Worm (Caenorhabditis elegans) whole organism, L3 larva: ENCODE measurements around the gene F21D5.5.

Experiments used
- R02D3.7 ChIP-seq: fragments of 150-350 bp; optimal IDR thresholded peaks from 2 replicates; lab custom pipeline; 2014; ENCODE audit warnings: missing biosample characterization, missing genetic modification characterization
- ama-1 ChIP-seq: fragments of 150-350 bp; optimal IDR thresholded peaks from 2 replicates; lab custom pipeline; 2018
- ceh-28 ChIP-seq: fragments of 150-350 bp; optimal IDR thresholded peaks from 2 replicates; lab custom pipeline; 2014; ENCODE audit warnings: missing biosample characterization, missing genetic modification reagents, missing genetic modification characterization
- egl-27 ChIP-seq: sonication (generic microtip); optimal IDR thresholded peaks from 4 replicates; lab custom pipeline; 2017; ENCODE audit warnings: missing biosample characterization, missing genetic modification reagents, missing genetic modification characterization
- egl-5 ChIP-seq: fragments of 150-350 bp; optimal IDR thresholded peaks from 2 replicates; lab custom pipeline; 2017; ENCODE audit warnings: missing biosample characterization, missing genetic modification reagents, missing genetic modification characterization, inconsistent platforms
- elt-1 ChIP-seq: fragments of 150-350 bp; optimal IDR thresholded peaks from 2 replicates; lab custom pipeline; 2014; ENCODE audit warnings: missing biosample characterization, missing genetic modification characterization
- eor-1 ChIP-seq, 2 experiments: fragments of 150-350 bp; optimal IDR thresholded peaks; 2 replicates each; lab custom pipeline; 2014 to 2018; ENCODE audit warnings: missing biosample characterization in 2 of 2, missing genetic modification characterization in 2 of 2
- fkh-10 ChIP-seq: sonication (generic microtip); optimal IDR thresholded peaks from 2 replicates; lab custom pipeline; 2017; ENCODE audit warnings: missing biosample characterization, missing genetic modification reagents, missing genetic modification characterization
- fos-1 ChIP-seq: fragments of 150-350 bp; optimal IDR thresholded peaks from 2 replicates; lab custom pipeline; 2014; ENCODE audit warnings: missing biosample characterization, missing genetic modification characterization
- hmg-11 ChIP-seq: sonication (generic microtip); optimal IDR thresholded peaks from 2 replicates; lab custom pipeline; 2016; ENCODE audit warnings: missing genetic modification characterization, missing compliant biosample characterization
- lin-15B ChIP-seq: fragments of 150-350 bp; optimal IDR thresholded peaks from 2 replicates; lab custom pipeline; 2014; ENCODE audit warnings: missing biosample characterization, missing genetic modification characterization
- lin-39 ChIP-seq: fragments of 150-350 bp; optimal IDR thresholded peaks from 2 replicates; lab custom pipeline; 2018; ENCODE audit warnings: missing biosample characterization, missing genetic modification reagents, missing genetic modification characterization
- lsy-12 ChIP-seq: sonication (generic microtip); optimal IDR thresholded peaks from 2 replicates; lab custom pipeline; 2016; ENCODE audit warnings: mild to moderate bottlenecking, missing genetic modification characterization, missing compliant biosample characterization
- mdl-1 ChIP-seq: fragments of 150-350 bp; optimal IDR thresholded peaks from 2 replicates; lab custom pipeline; 2014; ENCODE audit warnings: missing biosample characterization, missing genetic modification characterization
- nfya-1 ChIP-seq: sonication (generic microtip); optimal IDR thresholded peaks from 2 replicates; lab custom pipeline; 2017; ENCODE audit warnings: missing genetic modification characterization, mild to moderate bottlenecking, missing compliant biosample characterization, antibody characterized with exemption, moderate library complexity; ENCODE audit not compliant: insufficient read depth
- nhr-11 ChIP-seq: fragments of 150-350 bp; optimal IDR thresholded peaks from 2 replicates; lab custom pipeline; 2014; ENCODE audit warnings: missing biosample characterization, missing genetic modification characterization
- nhr-12 ChIP-seq: fragments of 150-350 bp; optimal IDR thresholded peaks from 2 replicates; lab custom pipeline; 2014; ENCODE audit warnings: missing biosample characterization, missing genetic modification characterization
- nhr-23 ChIP-seq: fragments of 150-350 bp; optimal IDR thresholded peaks from 2 replicates; lab custom pipeline; 2014; ENCODE audit warnings: missing biosample characterization, missing genetic modification reagents, missing genetic modification characterization
- nhr-28 ChIP-seq: fragments of 150-350 bp; optimal IDR thresholded peaks from 2 replicates; lab custom pipeline; 2014; ENCODE audit warnings: missing biosample characterization, missing genetic modification characterization
- nhr-67 ChIP-seq: fragments of 150-350 bp; optimal IDR thresholded peaks from 2 replicates; lab custom pipeline; 2014; ENCODE audit warnings: missing biosample characterization, missing genetic modification characterization
- nhr-76 ChIP-seq: fragments of 150-350 bp; sonication (generic microtip); optimal IDR thresholded peaks from 5 replicates; lab custom pipeline; 2014; ENCODE audit warnings: missing biosample characterization, missing genetic modification characterization
- nhr-77 ChIP-seq: fragments of 150-350 bp; optimal IDR thresholded peaks from 2 replicates; lab custom pipeline; 2014; ENCODE audit warnings: missing biosample characterization, missing genetic modification characterization
- pha-4 ChIP-seq: fragments of 150-350 bp; optimal IDR thresholded peaks from 2 replicates; lab custom pipeline; 2014; ENCODE audit warnings: missing biosample characterization, missing genetic modification reagents, missing genetic modification characterization
- sea-2 ChIP-seq: fragments of 150-350 bp; sonication (generic microtip); optimal IDR thresholded peaks from 4 replicates; lab custom pipeline; 2014; ENCODE audit warnings: missing biosample characterization, missing genetic modification reagents, missing genetic modification characterization
- snpc-4 ChIP-seq: fragments of 150-350 bp; optimal IDR thresholded peaks from 2 replicates; lab custom pipeline; 2014; ENCODE audit warnings: missing biosample characterization, missing genetic modification characterization
- tbx-2 ChIP-seq: sonication (generic microtip); optimal IDR thresholded peaks from 2 replicates; lab custom pipeline; 2016; ENCODE audit warnings: mild to moderate bottlenecking, missing genetic modification characterization, missing compliant biosample characterization
- unc-39 ChIP-seq: sonication (generic microtip); optimal IDR thresholded peaks from 4 replicates; lab custom pipeline; 2017; ENCODE audit warnings: missing biosample characterization, missing genetic modification characterization
- ztf-11 ChIP-seq: fragments of 150-350 bp; optimal IDR thresholded peaks from 2 replicates; lab custom pipeline; 2014; ENCODE audit warnings: missing biosample characterization, missing genetic modification characterization

The F21D5.5 gene

DNA sequence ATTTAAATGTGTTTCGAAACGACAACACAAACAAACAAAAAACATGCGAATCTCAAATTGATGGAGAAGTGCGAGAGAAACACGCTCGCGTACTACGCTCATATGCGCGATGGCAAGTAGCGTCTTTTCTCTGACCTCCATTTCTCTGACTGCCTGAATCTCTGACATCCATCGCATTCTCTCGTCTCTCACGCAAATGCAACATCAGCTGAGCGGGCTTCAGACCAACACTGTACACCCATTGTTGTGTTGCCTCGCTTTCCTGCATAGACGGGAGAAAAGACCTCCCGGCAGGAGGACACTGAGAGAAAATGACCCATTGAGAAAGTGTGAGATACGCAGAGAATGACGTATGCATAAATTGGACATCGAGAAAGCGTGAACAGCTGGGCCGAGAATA is 43.0 kb upstream of the F21D5.5 start (continued):
- no peak for TF ChIP-seq mdl-1 (tag; lab: Kevin White, UChicago)
- TF ChIP-seq ama-1, result no peak
- no peak for TF ChIP-seq nhr-12 (tag; lab: Kevin White, UChicago)
- peak; percentile 16 for TF ChIP-seq sea-2
- TF ChIP-seq elt-1 (tag; lab: Kevin White, UChicago), result peak; percentile 41
- TF ChIP-seq nhr-28, result no peak
- TF ChIP-seq R02D3.7 (tag; lab: Kevin White, UChicago), result peak; percentile 38
- TF ChIP-seq hmg-11 (tag; lab: Kevin White, UChicago), result peak; percentile 83
- TF ChIP-seq nhr-23, result peak; percentile 91
- peak; percentile 23 for TF ChIP-seq snpc-4 (tag; lab: Kevin White, UChicago)

DNA sequence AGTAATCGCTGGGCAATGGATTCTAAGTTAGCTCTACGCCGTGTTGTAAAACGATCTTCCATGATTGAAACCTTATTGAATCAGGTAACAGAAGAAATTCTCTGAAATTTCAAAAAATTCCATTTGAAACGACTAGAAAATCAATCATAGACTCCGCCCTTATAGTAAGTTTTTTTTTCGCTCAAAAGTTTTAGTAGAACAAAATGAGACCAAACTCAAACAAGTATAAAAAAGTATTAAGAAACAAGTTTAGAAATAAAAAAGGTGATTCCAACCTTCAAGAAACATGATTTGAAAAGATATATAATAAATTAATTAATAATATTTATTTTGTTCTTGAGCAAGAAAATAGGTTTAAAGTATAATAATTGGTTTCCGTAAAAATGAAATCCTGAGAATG is 38.9 kb upstream of the F21D5.5 start, which contains the start of gene C33D9.6:
Gene C33D9.6, minus strand, starts transcription at position 101 of the 400 bp plus-strand sequence.
- TF ChIP-seq R02D3.7 (tag; lab: Kevin White, UChicago), result no peak
- no peak for TF ChIP-seq egl-5
- TF ChIP-seq tbx-2 (tag; lab: Kevin White, UChicago), result no peak

DNA sequence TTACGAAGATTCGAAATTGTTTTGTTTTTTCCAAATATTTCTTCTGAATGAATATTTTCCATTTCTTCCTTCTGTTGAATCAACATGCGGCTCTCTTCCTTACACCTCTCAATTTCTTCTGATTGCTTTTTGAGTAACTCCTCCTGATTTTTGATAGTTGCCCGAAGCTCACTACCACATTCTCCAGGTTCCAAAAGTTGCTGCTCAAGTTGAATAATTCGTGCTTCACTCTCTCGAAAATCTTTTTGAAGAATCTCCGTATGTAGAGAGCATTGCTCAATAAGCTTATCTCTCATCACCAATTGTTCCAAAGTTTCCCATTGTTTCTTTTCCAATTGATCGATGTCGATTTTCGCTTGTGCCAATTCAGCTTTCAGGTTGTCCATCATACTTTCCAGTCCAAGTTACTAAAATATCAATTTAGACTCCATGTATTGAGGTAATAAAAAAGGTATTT is 33.6 kb upstream of the F21D5.5 start, which contains the start of gene F20C5.6:
Gene F20C5.6, minus strand, starts transcription at position 407 of the 457 bp plus-strand sequence.
- no peak for TF ChIP-seq egl-5
- no peak for TF ChIP-seq nhr-11 (tag; lab: Kevin White, UChicago)
- no peak for TF ChIP-seq ztf-11
- TF ChIP-seq tbx-2 (tag; lab: Kevin White, UChicago), result no peak
- TF ChIP-seq pha-4 (tag; lab: Kevin White, UChicago), result no peak
- TF ChIP-seq mdl-1 (tag; lab: Kevin White, UChicago), result no peak
- TF ChIP-seq nhr-77 (tag; lab: Kevin White, UChicago), result no peak
- no peak for TF ChIP-seq lin-39 (tag; lab: Kevin White, UChicago)

DNA sequence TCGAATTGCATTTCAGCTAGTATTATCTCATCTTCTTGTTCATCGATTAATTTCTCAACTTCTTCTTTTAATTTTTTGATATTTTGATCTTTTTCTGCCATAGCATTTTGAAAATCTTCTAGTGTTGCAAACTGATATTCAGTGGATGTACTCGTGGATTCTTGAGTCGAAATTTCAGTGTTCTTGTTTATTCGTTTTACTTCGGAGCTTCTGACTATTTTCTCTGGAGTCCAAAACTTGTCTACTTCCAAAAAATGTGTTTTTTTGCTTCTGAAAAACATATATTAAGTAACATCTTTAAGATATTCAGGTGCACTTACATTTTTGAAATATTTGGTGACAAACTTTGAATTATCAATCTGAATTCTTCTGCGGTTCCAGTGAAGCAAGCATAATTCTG is 30.3 kb upstream of the F21D5.5 start, which contains the start of gene F20C5.5:
Gene F20C5.5, minus strand, starts transcription at position 101 of the 400 bp plus-strand sequence.
- TF ChIP-seq nhr-28, result no peak
- TF ChIP-seq lin-15B (tag; lab: Kevin White, UChicago), result no peak
- TF ChIP-seq elt-1 (tag; lab: Kevin White, UChicago), result no peak
- TF ChIP-seq lin-39 (tag; lab: Kevin White, UChicago), result no peak
- TF ChIP-seq nhr-12 (tag; lab: Kevin White, UChicago), result no peak
- no peak for TF ChIP-seq lsy-12 (tag; lab: Kevin White, UChicago)
- no peak for TF ChIP-seq nhr-67 (tag; lab: Kevin White, UChicago)

DNA sequence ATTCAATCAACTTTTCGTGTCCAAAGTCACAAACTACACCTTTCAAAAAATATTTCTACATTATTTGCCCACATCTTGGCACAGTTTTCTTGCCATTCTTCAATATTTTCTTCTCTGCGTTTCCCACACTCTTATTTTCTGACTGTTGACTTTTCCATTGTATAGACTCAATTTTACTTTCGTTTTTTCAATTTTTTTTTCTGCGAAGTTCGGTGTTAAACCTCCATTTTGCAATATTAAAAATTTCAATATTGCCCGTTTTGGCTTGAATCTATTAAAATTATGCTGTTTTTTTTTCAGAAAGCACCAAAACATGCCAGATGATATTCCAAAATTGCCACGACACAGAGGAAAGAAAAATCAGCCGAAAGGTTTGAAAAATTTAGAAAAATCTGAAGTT is 25.4 kb upstream of the F21D5.5 start, which contains the start of gene cdc-50.B:
Gene cdc-50.B, plus strand, starts transcription at position 301 of the 400 bp plus-strand sequence.
- TF ChIP-seq pha-4 (tag; lab: Kevin White, UChicago) (peak; percentile 84), eor-1 (tag; optimal IDR thresholded peaks at IDR 0.05; lab: Kevin White, UChicago) (no peak)

DNA sequence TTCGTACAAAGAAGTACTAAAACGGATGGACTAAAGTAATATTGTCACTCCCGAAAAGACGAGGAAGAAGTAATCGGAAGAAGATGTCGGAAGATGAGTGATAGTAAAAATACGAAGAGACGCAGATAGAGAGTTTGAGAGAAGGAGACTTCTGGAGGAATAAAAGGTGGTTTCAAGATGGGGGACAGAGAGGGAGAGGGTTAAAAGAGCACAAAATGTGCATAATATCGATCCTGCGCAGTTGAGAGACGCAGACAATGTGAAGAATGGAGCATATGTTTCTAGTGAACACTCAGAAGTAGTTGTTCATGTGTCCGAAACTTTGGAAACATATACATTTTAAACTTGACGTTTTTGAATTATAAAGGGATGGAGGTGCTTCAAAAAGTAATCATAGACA is 23.3 kb upstream of the F21D5.5 start:
- TF ChIP-seq ceh-28 (tag; lab: Kevin White, UChicago) (peak; percentile 69), snpc-4 (tag; lab: Kevin White, UChicago) (peak; percentile 52), lin-39 (tag; lab: Kevin White, UChicago) (peak; percentile 81), sea-2 (peak; percentile 46), fkh-10 (GFP tag; lab: Kevin White, UChicago) (peak; percentile 48), hmg-11 (tag; lab: Kevin White, UChicago) (peak; percentile 28), nfya-1 (tag; lab: Kevin White, UChicago) (peak; percentile 82), eor-1 (tag; optimal IDR thresholded peaks at IDR 0.05; lab: Kevin White, UChicago) (no peak), lin-15B (tag; lab: Kevin White, UChicago) (peak; percentile 37), unc-39 (tag; lab: Kevin White, UChicago) (no peak)
- TF ChIP-seq, all 47 proteins: peak for 8

DNA sequence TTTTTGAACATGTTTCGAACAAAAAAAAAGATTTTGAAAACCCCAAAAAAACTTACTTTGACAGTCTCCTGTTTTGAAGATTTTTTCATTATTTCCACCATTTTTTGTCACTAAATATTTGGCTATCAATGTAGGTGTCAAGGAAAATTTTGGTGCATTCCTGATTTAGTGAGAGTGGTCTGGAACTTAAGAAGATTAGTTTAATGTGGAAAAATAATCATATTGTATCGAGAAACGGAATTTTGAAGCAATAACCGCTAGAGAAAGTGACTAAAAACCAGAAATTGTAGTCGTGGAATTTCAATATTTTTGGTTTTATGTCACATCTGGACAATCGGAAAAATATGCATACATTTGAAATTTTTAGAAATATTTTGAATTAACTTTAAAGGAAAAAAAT is 22.7 kb upstream of the F21D5.5 start, which contains the start of the genes F20C5.11 and klp-11:
Gene F20C5.11, minus strand, starts transcription at position 101 of the 400 bp plus-strand sequence.
Gene klp-11, minus strand, starts transcription at position 171 of the 400 bp plus-strand sequence.
- no peak for TF ChIP-seq nhr-76 (tag; lab: Kevin White, UChicago)
- no peak for TF ChIP-seq lin-15B (tag; lab: Kevin White, UChicago)
- no peak for TF ChIP-seq nhr-11 (tag; lab: Kevin White, UChicago)
- no peak for TF ChIP-seq fos-1 (tag; lab: Kevin White, UChicago)
- TF ChIP-seq egl-27 (tag; lab: Kevin White, UChicago), result no peak
- TF ChIP-seq nhr-12 (tag; lab: Kevin White, UChicago), result no peak
- no peak for TF ChIP-seq R02D3.7 (tag; lab: Kevin White, UChicago)
- no peak for TF ChIP-seq egl-5
- TF ChIP-seq nhr-77 (tag; lab: Kevin White, UChicago), result no peak
- TF ChIP-seq lsy-12 (tag; lab: Kevin White, UChicago), result no peak
- no peak for TF ChIP-seq nfya-1 (tag; lab: Kevin White, UChicago)
